Worm (Caenorhabditis elegans): ENCODE results near the gene tbx-9.

Gene tbx-9

DNA sequence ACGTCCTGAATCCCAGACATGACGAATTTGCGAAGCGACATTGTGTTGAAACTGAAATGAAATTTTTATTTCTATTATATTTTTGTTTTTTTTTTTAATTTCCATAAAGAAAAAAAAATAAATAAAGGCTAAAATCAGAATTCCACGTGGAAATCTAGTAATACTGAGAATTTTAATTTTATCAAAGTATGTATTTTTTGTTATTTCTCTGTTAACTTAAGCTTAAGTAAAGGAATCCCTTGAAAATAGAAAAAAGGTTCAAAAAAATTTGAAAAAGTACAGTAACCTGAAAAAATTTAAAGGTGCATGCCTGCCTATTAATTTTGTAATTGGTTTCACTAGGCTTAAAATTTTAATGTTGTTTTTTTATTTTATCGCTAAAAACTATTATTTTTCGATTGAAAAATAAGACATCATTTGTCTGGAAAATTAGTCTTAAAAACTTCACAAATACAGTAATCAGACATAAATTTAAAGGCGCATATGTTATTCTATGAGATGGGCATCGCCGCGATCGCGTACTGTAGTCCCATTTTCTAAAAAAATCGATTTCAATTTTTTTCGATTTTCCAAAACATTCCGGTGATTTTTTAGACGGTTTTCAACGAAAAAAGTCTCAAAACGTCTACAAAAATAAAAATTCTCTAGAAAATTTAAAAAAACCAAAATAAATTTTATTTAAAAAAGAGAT, 11.1 kb downstream of the tbx-9 start, which contains the start of gene nex-2:
Gene nex-2 (minus strand): TSS at position 51 of the 691 bp plus-strand sequence.
- TF ChIP-seq egl-27 (tag; optimal IDR thresholded peaks at IDR 0.05): no peak
- no peak for TF ChIP-seq nhr-76 (tag; optimal IDR thresholded peaks at IDR 0.05)
- no peak for TF ChIP-seq pqm-1 (tag; optimal IDR thresholded peaks at IDR 0.05)
- TF ChIP-seq ztf-4 (tag; optimal IDR thresholded peaks at IDR 0.05): no peak
- TF ChIP-seq nhr-25 (tag; optimal IDR thresholded peaks at IDR 0.05): no peak
- TF ChIP-seq fkh-10 (GFP tag; optimal IDR thresholded peaks at IDR 0.05): no peak
- no peak for TF ChIP-seq nhr-77 (tag; optimal IDR thresholded peaks at IDR 0.05)
- no peak for TF ChIP-seq ceh-82 (tag; optimal IDR thresholded peaks at IDR 0.05)
- TF ChIP-seq nhr-28 (tag; optimal IDR thresholded peaks at IDR 0.05): no peak
- TF ChIP-seq aly-2 (tag; optimal IDR thresholded peaks at IDR 0.05): no peak
- no peak for TF ChIP-seq lin-15B (tag; optimal IDR thresholded peaks at IDR 0.05)
- no peak for TF ChIP-seq daf-12 (tag; optimal IDR thresholded peaks at IDR 0.05)
- no peak for TF ChIP-seq jun-1 (tag; optimal IDR thresholded peaks at IDR 0.05)
- TF ChIP-seq ztf-11 (tag; optimal IDR thresholded peaks at IDR 0.05): no peak
- no peak for TF ChIP-seq nhr-67 (tag; optimal IDR thresholded peaks at IDR 0.05)

DNA sequence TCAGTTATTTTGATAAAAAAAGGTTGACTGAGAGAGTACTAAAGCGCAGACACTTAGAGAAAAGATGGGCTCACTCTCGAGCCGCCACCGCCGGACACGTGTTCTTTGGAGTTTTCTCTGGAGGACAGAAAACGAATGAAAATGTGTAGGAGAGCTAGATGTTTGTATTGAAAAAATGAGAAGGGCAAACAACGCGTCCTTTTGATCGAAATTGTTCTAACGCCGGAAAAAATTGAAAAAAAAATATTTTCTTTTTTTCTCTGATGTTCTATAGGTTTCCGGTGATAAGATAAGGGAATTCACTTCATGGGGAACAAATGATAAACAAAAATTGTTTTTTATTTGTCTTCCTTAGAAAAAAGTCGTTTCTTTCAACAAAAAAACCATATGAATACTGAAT, 11.8 kb downstream of the tbx-9 start:
- TF ChIP-seq tbx-2 (tag; optimal IDR thresholded peaks at IDR 0.05): no peak
- TF ChIP-seq ZK546.5 (tag; optimal IDR thresholded peaks at IDR 0.05): no peak
- TF ChIP-seq jun-1 (tag; optimal IDR thresholded peaks at IDR 0.05): peak; percentile 6
- no peak for TF ChIP-seq zag-1 (tag; optimal IDR thresholded peaks at IDR 0.05)
- TF ChIP-seq nhr-237 (tag; optimal IDR thresholded peaks at IDR 0.05): no peak
- no peak for TF ChIP-seq nhr-76 (tag; optimal IDR thresholded peaks at IDR 0.05)
- TF ChIP-seq mml-1 (tag; optimal IDR thresholded peaks at IDR 0.05): no peak
- TF ChIP-seq ceh-28 (tag; optimal IDR thresholded peaks at IDR 0.05): no peak
- no peak for TF ChIP-seq nhr-23 (tag; optimal IDR thresholded peaks at IDR 0.05)
- peak; percentile 78 for TF ChIP-seq pha-4 (tag; optimal IDR thresholded peaks at IDR 0.05)
- peak; percentile 81 for TF ChIP-seq elt-2 (tag; optimal IDR thresholded peaks at IDR 0.05)
- TF ChIP-seq sea-2 (GFP tag; optimal IDR thresholded peaks at IDR 0.05): no peak
- TF ChIP-seq fos-1 (tag; optimal IDR thresholded peaks at IDR 0.05): no peak
- TF ChIP-seq unc-39 (tag; optimal IDR thresholded peaks at IDR 0.05): no peak
- peak; percentile 65 for TF ChIP-seq pqm-1 (tag; optimal IDR thresholded peaks at IDR 0.05)
- TF ChIP-seq nhr-12 (tag; optimal IDR thresholded peaks at IDR 0.05): no peak
- TF ChIP-seq elt-3 (tag; optimal IDR thresholded peaks at IDR 0.05): no peak

DNA sequence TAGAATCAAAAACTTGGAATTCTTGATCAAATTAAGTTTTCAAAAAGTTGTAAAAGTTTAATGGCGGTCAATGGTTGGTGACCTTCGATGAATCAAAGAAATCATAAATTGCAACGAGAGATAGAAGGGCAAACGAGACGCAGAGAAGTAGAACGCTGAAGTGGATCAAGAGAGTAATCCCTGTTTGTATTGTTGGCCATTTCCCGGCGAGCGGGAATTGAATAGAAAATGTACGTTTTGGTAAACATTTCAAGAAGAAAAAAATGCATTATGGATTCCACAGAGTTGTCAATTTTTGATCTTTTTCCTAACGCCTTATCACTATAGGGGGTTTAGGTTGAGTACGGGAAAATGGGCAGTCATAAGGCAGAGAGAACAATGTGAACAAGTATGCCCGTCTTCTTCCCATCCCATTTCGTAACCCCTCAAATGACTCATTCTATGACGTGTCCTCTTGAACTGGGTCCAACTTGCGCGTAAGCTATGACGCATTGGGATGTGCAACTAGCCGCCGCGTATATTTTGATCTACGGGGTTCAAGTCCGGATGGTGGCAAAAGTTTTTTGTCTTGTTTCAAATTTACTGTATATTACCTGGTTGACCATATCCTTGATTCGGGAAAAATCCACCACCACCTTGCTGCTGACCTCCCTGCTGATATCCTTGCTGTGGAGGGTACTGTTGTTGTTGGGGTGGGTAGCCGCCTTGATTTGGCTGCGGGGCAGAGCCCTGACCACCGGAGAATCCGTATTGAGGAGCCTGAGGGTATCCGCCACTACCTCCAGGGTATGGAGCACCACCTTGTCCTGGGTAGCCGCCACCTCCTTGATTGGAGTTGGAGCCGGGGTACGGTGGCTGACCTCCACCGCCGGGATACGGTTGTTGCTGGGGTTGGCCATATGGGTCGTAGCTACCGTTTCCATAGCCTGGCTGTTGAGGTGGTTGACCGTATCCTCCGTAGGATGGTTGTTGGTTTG, 12.8 kb downstream of the tbx-9 start:
- TF ChIP-seq nhr-67 (tag; optimal IDR thresholded peaks at IDR 0.05) (no peak), nhr-43 (tag; optimal IDR thresholded peaks at IDR 0.05; ENCODE audit: poor library complexity, severe bottlenecking) (no peak), pha-4 (tag; optimal IDR thresholded peaks at IDR 0.05) (peak; percentile 34), elt-2 (tag; optimal IDR thresholded peaks at IDR 0.05) (no peak), pqm-1 (tag; optimal IDR thresholded peaks at IDR 0.05) (peak; percentile 24), fos-1 (tag; optimal IDR thresholded peaks at IDR 0.05) (peak; percentile 46), jun-1 (tag; optimal IDR thresholded peaks at IDR 0.05) (peak; percentile 34), mml-1 (tag; optimal IDR thresholded peaks at IDR 0.05) (no peak), lin-39 (tag; optimal IDR thresholded peaks at IDR 0.05) (no peak), zag-1 (tag; optimal IDR thresholded peaks at IDR 0.05) (no peak), nhr-23 (tag; optimal IDR thresholded peaks at IDR 0.05) (peak; percentile 24), fkh-10 (GFP tag; optimal IDR thresholded peaks at IDR 0.05) (no peak)

DNA sequence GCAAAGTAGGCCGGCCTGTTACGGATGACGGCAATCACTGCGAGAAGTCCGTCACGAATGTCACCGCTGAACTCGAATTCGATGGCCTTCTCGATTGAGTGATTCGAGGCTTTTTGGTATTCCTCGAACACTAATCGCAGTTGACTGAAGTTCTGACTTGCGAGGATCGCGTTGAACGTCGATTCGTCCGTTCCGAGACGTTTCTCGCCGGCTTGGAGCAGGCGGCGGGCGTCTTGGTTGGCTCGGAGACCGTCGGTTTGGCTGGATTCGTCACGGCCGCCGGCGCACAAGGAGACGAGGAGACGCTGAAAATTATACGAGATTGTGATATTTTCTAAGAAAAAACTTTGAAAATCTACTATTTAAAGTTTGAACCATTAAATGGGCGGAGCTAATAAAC, 15.3 kb downstream of the tbx-9 start:
- no peak for TF ChIP-seq zag-1 (tag; optimal IDR thresholded peaks at IDR 0.05)
- TF ChIP-seq ztf-4 (tag; optimal IDR thresholded peaks at IDR 0.05): no peak
- no peak for TF ChIP-seq fkh-2 (tag; optimal IDR thresholded peaks at IDR 0.05)
- no peak for TF ChIP-seq ceh-82 (tag; optimal IDR thresholded peaks at IDR 0.05)
- TF ChIP-seq daf-12 (tag; optimal IDR thresholded peaks at IDR 0.05): no peak
- TF ChIP-seq nhr-67 (tag; optimal IDR thresholded peaks at IDR 0.05): no peak
- TF ChIP-seq pha-4 (tag; optimal IDR thresholded peaks at IDR 0.05): no peak
- no peak for TF ChIP-seq tbx-2 (tag; optimal IDR thresholded peaks at IDR 0.05)
- TF ChIP-seq mml-1 (tag; optimal IDR thresholded peaks at IDR 0.05): no peak
- no peak for TF ChIP-seq lin-15B (tag; optimal IDR thresholded peaks at IDR 0.05)
- no peak for TF ChIP-seq ceh-16 (tag; optimal IDR thresholded peaks at IDR 0.05)
